Fruit fly (Drosophila melanogaster): Measurements from ENCODE around the gene twit.

The twit gene

DNA sequence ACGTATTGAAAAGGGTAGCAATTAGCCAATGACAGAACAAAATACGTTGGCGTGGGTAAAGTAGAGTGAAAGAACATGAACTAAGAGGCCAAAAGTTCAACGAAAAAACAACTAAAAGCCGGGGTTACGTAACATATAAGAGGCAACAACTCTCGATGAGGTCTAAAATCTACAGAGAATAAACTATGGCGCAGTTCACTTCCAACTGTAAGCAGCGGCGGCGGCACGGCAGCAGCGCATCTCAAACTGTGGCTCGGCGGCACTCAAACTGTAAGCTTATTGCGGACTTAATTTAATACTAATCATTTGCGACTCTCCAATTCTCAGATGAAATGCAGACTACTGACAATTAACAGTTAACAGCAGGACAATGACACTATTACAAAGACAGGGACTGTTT lies 22.1 kb downstream of the twit start:
- peak; percentile 75 for TF ChIP-seq Myc (optimal IDR thresholded peaks at IDR 0.05)
- TF ChIP-seq CG32264 (GFP tag; optimal IDR thresholded peaks at IDR 0.05) = no peak
- TF ChIP-seq psq (GFP tag; optimal IDR thresholded peaks at IDR 0.05) = no peak

DNA sequence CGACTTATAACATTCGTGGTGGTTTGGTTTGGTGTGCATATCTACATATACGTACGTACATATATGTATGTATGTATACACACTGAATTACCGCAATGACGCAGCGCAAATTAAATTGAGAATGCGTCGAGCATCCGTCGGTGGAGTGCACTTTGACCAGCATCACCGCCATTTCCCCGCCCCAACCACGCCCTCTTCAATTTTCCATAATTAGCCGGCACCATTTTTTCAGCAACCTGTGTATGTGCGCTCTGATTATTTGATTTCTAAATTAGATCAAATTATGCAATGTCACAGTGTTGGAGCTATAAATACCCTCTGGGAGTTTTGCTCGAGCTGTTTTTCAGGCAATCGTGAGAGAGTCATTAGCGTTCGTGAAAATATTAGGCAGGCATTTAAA lies 25.7 kb downstream of the twit start:
- TF ChIP-seq CrebA (GFP tag; optimal IDR thresholded peaks at IDR 0.05; ENCODE audit: borderline replicate concordance) = no peak
- TF ChIP-seq HLH106 (tag; optimal IDR thresholded peaks at IDR 0.05) = no peak
- TF ChIP-seq sage (GFP tag; optimal IDR thresholded peaks at IDR 0.05) = no peak
- no peak for TF ChIP-seq Mio (GFP tag; optimal IDR thresholded peaks at IDR 0.05)
- TF ChIP-seq CG32264 (GFP tag; optimal IDR thresholded peaks at IDR 0.05) = no peak
- TF ChIP-seq rgr (GFP tag; optimal IDR thresholded peaks at IDR 0.05) = no peak
- TF ChIP-seq fru (GFP tag; optimal IDR thresholded peaks at IDR 0.05) = no peak
- no peak for TF ChIP-seq br (GFP tag; optimal IDR thresholded peaks at IDR 0.05)
- no peak for TF ChIP-seq ey (GFP tag; optimal IDR thresholded peaks at IDR 0.05)
- no peak for TF ChIP-seq h (GFP tag; optimal IDR thresholded peaks at IDR 0.05)
- no peak for TF ChIP-seq sv (GFP tag; optimal IDR thresholded peaks at IDR 0.05)
- no peak for TF ChIP-seq Hr78 (GFP tag; optimal IDR thresholded peaks at IDR 0.05)
- TF ChIP-seq Myc (optimal IDR thresholded peaks at IDR 0.05) = no peak

- TF ChIP-seq OdsH (GFP tag; optimal IDR thresholded peaks at IDR 0.05) (no peak), GATAd (GFP tag; optimal IDR thresholded peaks at IDR 0.05) (no peak), Hr78 (GFP tag; optimal IDR thresholded peaks at IDR 0.05) (no peak), Jra (GFP tag; optimal IDR thresholded peaks at IDR 0.05) (no peak), ey (GFP tag; optimal IDR thresholded peaks at IDR 0.05) (no peak), br (GFP tag; optimal IDR thresholded peaks at IDR 0.05) (no peak), dmrt93B (GFP tag; optimal IDR thresholded peaks at IDR 0.05) (no peak), dl (GFP tag; optimal IDR thresholded peaks at IDR 0.05; ENCODE audit: insufficient read depth in 1 of 2, partially characterized antibody in 2 of 2) (no peak), Dif (GFP tag; optimal IDR thresholded peaks at IDR 0.05; ENCODE audit: partially characterized antibody) (no peak), CG32264 (GFP tag; optimal IDR thresholded peaks at IDR 0.05) (no peak), Hr83 (GFP tag; optimal IDR thresholded peaks at IDR 0.05; ENCODE audit: poor library complexity, severe bottlenecking) (no peak), Mio (GFP tag; optimal IDR thresholded peaks at IDR 0.05) (no peak)
Measured at dm6 chr2L:20878463-20878862, 26.1 kb downstream of the twit start.

DNA sequence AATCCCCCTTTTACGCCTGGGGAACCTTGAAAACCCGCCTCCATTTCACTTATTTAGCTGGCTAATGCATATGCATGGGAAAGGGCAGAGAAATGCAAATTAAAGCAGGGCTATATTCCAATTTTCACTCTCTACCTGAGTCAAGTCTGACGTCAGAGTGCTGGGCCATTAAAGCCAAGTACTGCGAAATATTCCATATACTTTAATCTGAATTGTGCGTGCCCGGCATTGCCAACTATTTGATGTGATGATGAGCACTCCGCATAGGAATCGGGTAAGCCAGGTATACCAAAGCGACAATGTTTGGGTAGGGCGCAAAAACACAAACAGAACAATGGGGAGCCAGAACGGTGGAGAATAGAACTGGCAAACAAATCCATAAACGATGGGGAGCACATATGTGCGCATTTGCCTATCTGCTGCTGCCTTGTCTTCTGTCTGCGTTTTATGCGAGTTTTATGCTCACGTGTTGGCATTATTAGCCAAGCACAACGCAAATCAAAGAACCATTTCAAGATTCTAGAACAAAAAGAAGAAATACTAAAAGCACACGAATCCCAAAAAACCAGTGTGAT lies 27.3 kb downstream of the twit start:
- TF ChIP-seq dsf (GFP tag; optimal IDR thresholded peaks at IDR 0.05; ENCODE audit: borderline replicate concordance) = no peak
- no peak for TF ChIP-seq ey (GFP tag; optimal IDR thresholded peaks at IDR 0.05)
- no peak for TF ChIP-seq h (GFP tag; optimal IDR thresholded peaks at IDR 0.05)
- no peak for TF ChIP-seq tai (GFP tag; optimal IDR thresholded peaks at IDR 0.05)
- no peak for TF ChIP-seq lola (GFP tag; optimal IDR thresholded peaks at IDR 0.05)
- TF ChIP-seq psq (GFP tag; optimal IDR thresholded peaks at IDR 0.05) = no peak
- no peak for TF ChIP-seq woc (GFP tag; optimal IDR thresholded peaks at IDR 0.05)
- no peak for TF ChIP-seq br (GFP tag; optimal IDR thresholded peaks at IDR 0.05)
- no peak for TF ChIP-seq Vsx2 (GFP tag; optimal IDR thresholded peaks at IDR 0.05; ENCODE audit: partially characterized antibody)
- no peak for TF ChIP-seq Myc (optimal IDR thresholded peaks at IDR 0.05)
- TF ChIP-seq Sp1 (GFP tag; optimal IDR thresholded peaks at IDR 0.05) = no peak

- peak in 1 of 2 experiments; percentile 57 for TF ChIP-seq foxo (GFP tag; optimal IDR thresholded peaks at IDR 0.05)
- TF ChIP-seq lola (GFP tag; optimal IDR thresholded peaks at IDR 0.05) = no peak
- TF ChIP-seq Vsx2 (GFP tag; optimal IDR thresholded peaks at IDR 0.05; ENCODE audit: partially characterized antibody) = no peak
- no peak for TF ChIP-seq sv (GFP tag; optimal IDR thresholded peaks at IDR 0.05)
- no peak for TF ChIP-seq woc (GFP tag; optimal IDR thresholded peaks at IDR 0.05)
- no peak for TF ChIP-seq Mio (GFP tag; optimal IDR thresholded peaks at IDR 0.05)
- TF ChIP-seq br (GFP tag; optimal IDR thresholded peaks at IDR 0.05) = peak; percentile 53
- no peak for TF ChIP-seq Jra (GFP tag; optimal IDR thresholded peaks at IDR 0.05)
- TF ChIP-seq CG9705 (GFP tag; optimal IDR thresholded peaks at IDR 0.05) = no peak
- TF ChIP-seq Abd-B (GFP tag; optimal IDR thresholded peaks at IDR 0.05) = no peak
- peak; percentile 15 for TF ChIP-seq HLH106 (tag; optimal IDR thresholded peaks at IDR 0.05)
- no peak for TF ChIP-seq Sp1 (GFP tag; optimal IDR thresholded peaks at IDR 0.05)
- TF ChIP-seq Hr78 (GFP tag; optimal IDR thresholded peaks at IDR 0.05) = no peak
- TF ChIP-seq dsf (GFP tag; optimal IDR thresholded peaks at IDR 0.05; ENCODE audit: borderline replicate concordance) = no peak
- TF ChIP-seq N (GFP tag; optimal IDR thresholded peaks at IDR 0.05) = no peak
- peak; percentile 26 for TF ChIP-seq ey (GFP tag; optimal IDR thresholded peaks at IDR 0.05)
- TF ChIP-seq GATAd (GFP tag; optimal IDR thresholded peaks at IDR 0.05) = no peak
- TF ChIP-seq pan (optimal IDR thresholded peaks at IDR 0.05) = no peak
- TF ChIP-seq h (GFP tag; optimal IDR thresholded peaks at IDR 0.05) = no peak
- TF ChIP-seq Hnf4 (GFP tag; optimal IDR thresholded peaks at IDR 0.05) = no peak
- peak; percentile 35 for TF ChIP-seq psq (GFP tag; optimal IDR thresholded peaks at IDR 0.05)
- peak; percentile 27 for TF ChIP-seq rgr (GFP tag; optimal IDR thresholded peaks at IDR 0.05)
- peak; percentile 42 for TF ChIP-seq fru (GFP tag; optimal IDR thresholded peaks at IDR 0.05)
- TF ChIP-seq jim (GFP tag; optimal IDR thresholded peaks at IDR 0.05) = no peak
- peak; percentile 41 for TF ChIP-seq OdsH (GFP tag; optimal IDR thresholded peaks at IDR 0.05)
- no peak for TF ChIP-seq Myc (optimal IDR thresholded peaks at IDR 0.05)
- TF ChIP-seq sage (GFP tag; optimal IDR thresholded peaks at IDR 0.05) = no peak
- no peak for TF ChIP-seq Dfd (GFP tag; optimal IDR thresholded peaks at IDR 0.05)
Measured at dm6 chr2L:20880476-20880875, 28.1 kb downstream of the twit start.
